Worm (Caenorhabditis elegans): ENCODE results near the gene mask-1.

DNA sequence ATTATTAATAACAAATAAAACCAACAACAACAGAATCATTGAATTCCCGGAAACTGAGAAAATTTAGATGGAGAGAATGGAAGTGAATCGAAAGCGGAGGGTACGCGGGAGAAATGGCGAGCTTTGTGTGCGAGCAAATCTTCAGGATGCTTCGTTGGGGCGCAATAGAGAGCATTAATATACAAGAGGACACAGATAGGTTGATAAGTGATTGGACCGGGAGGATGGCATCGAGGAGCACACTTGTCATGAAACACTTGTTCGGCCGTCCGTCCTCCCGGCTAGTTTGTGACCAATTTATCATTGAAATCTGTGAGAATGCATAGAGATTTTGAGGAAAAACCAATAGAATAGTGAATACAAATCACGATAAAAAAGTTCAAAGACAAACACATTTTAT, 47.5 kb downstream of the mask-1 start:
- TF ChIP-seq snpc-4 (GFP tag; optimal IDR thresholded peaks at IDR 0.05) (no peak), snpc-4 (tag; optimal IDR thresholded peaks at IDR 0.05) (peak in 1 of 4 experiments; percentile 11), T26A5.8 (tag; optimal IDR thresholded peaks at IDR 0.05) (no peak), lin-35 (GFP tag; optimal IDR thresholded peaks at IDR 0.05) (no peak), lir-1 (GFP tag; conservative IDR thresholded peaks at IDR 0.05) (no peak), xnd-1 (tag; optimal IDR thresholded peaks at IDR 0.05) (no peak), unc-62 (GFP tag; optimal IDR thresholded peaks at IDR 0.05) (no peak), mel-28 (tag; optimal IDR thresholded peaks at IDR 0.05; ENCODE audit: borderline replicate concordance) (no peak), dpl-1 (GFP tag; optimal IDR thresholded peaks at IDR 0.05) (no peak), ztf-26 (tag; optimal IDR thresholded peaks at IDR 0.05) (no peak)
